Worm (Caenorhabditis elegans) whole organism, young adult: ENCODE measurements around the gene F31D4.5.

Experiments
- akir-1 ChIP-seq: fragments of 200-800 bp; sonication (Bioruptor generic); optimal IDR thresholded peaks from 2 replicates; lab custom pipeline; 2018; ENCODE audit warnings: mild to moderate bottlenecking, missing genetic modification characterization, moderate library complexity, missing compliant biosample characterization
- athp-1 ChIP-seq: sonication (generic microtip); optimal IDR thresholded peaks from 2 replicates; lab custom pipeline; 2017; ENCODE audit warnings: mild to moderate bottlenecking, missing genetic modification characterization, missing compliant biosample characterization
- ccch-3 ChIP-seq: fragments of 200-800 bp; sonication (Bioruptor generic); optimal IDR thresholded peaks from 2 replicates; lab custom pipeline; 2018; ENCODE audit warnings: mild to moderate bottlenecking, missing genetic modification characterization, missing compliant biosample characterization
- lag-1 ChIP-seq: fragments of 200-800 bp; sonication (Bioruptor generic); IDR thresholded peaks from 2 replicates; pipeline ENCODE4 v1.3.6; 2022; ENCODE audit warnings: missing genetic modification reagents, missing genetic modification characterization, missing compliant biosample characterization
- nhr-179 ChIP-seq: sonication (generic microtip); optimal IDR thresholded peaks from 2 replicates; lab custom pipeline; 2016; ENCODE audit warnings: mild to moderate bottlenecking, missing genetic modification characterization, missing compliant biosample characterization
- snpc-4 ChIP-seq, 5 experiments: fragments of 150-350 bp in 1 of 5; sonication (generic microtip) in 4 of 5; optimal IDR thresholded peaks; 2 replicates each; lab custom pipeline; 2014 to 2018; ENCODE audit warnings: missing genetic modification characterization in 5 of 5, missing biosample characterization in 3 of 5, antibody characterized with exemption in 2 of 5, mild to moderate bottlenecking in 2 of 5, missing compliant biosample characterization in 2 of 5, missing genotype in 2 of 5, moderate library complexity in 2 of 5, missing genetic modification reagents in 1 of 5
- unc-62 ChIP-seq: fragments of 150-350 bp; optimal IDR thresholded peaks from 2 replicates; lab custom pipeline; 2014; ENCODE audit warnings: missing biosample characterization, missing genetic modification reagents, missing genetic modification characterization

DNA sequence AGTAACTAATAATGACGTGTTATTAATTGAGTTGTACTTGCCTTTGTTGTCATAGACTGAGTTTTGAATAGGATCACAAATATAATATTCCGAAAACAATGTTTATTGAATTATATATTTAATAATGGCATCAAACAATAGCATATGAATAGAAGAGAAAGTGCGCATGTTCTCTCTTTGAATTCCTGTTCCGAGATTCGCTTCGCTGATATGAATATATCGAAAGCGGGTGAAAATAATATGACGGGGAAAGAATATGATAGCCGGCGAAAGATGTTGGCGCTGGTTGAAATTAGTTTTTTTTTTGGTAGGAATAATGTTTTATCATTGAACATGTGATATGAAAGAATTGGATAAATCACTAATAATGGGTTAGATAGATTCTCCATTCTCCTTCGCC is 33.8 kb upstream of the F31D4.5 start, which contains the start of gene T03D8.6:
- no peak for TF ChIP-seq unc-62 (GFP tag; lab: Kevin White, UChicago)
- TF ChIP-seq snpc-4 (GFP tag; optimal IDR thresholded peaks at IDR 0.05; lab: Kevin White, UChicago) = no peak
- TF ChIP-seq snpc-4 (tag; optimal IDR thresholded peaks at IDR 0.05; lab: Kevin White, UChicago) = no peak
- TF ChIP-seq lag-1 (GFP tag; lab: Robert Waterston, UW) = no peak
- no peak for TF ChIP-seq nhr-179
- TF ChIP-seq athp-1 (tag; lab: Kevin White, UChicago) = no peak
- no peak for TF ChIP-seq akir-1 (GFP tag; lab: Kevin White, UChicago)
- no peak for TF ChIP-seq ccch-3 (GFP tag; lab: Kevin White, UChicago)
